Fruit fly (Drosophila melanogaster) whole organism, prepupa: ENCODE measurements around the gene CG5122.

Experiments used
- Blimp-1 ChIP-seq: fragments of 200-800 bp; sonication (Bioruptor generic); optimal IDR thresholded peaks from 3 replicates; lab custom pipeline; 2017; ENCODE audit warnings: missing biosample characterization, missing genetic modification characterization, mild to moderate bottlenecking, moderate library complexity, missing genetic modification reagents
- CG10631 ChIP-seq: fragments of 200-800 bp; sonication (Bioruptor generic); optimal IDR thresholded peaks from 2 replicates; lab custom pipeline; 2016; ENCODE audit warnings: missing biosample characterization, missing genetic modification characterization
- CG10669 ChIP-seq: fragments of 200-800 bp; sonication (Bioruptor generic); optimal IDR thresholded peaks from 3 replicates; lab custom pipeline; 2018; ENCODE audit warnings: missing biosample characterization, mild to moderate bottlenecking, missing genetic modification characterization, moderate library complexity
- CG11294 ChIP-seq: fragments of 200-800 bp; sonication (Bioruptor generic); IDR thresholded peaks from 2 replicates; pipeline ENCODE4 v1.3.6; 2022; ENCODE audit warnings: missing biosample characterization, missing genetic modification characterization
- CG11762 ChIP-seq: fragments of 200-800 bp; sonication (Bioruptor generic); optimal IDR thresholded peaks from 3 replicates; lab custom pipeline; 2016; ENCODE audit warnings: missing biosample characterization, missing genetic modification characterization; ENCODE audit not compliant: insufficient read depth
- CG11902 ChIP-seq: fragments of 200-800 bp; sonication (Bioruptor generic); optimal IDR thresholded peaks from 3 replicates; lab custom pipeline; 2016; ENCODE audit warnings: missing biosample characterization, missing genetic modification characterization
- CG15336 ChIP-seq: fragments of 200-800 bp; sonication (Bioruptor generic); IDR thresholded peaks from 2 replicates; pipeline ENCODE4 v1.3.6; 2022; ENCODE audit warnings: missing biosample characterization, missing genetic modification characterization
- CG1621 ChIP-seq: fragments of 200-800 bp; sonication (Bioruptor generic); optimal IDR thresholded peaks from 3 replicates; lab custom pipeline; 2018; ENCODE audit warnings: missing biosample characterization, mild to moderate bottlenecking, missing genetic modification characterization
- CG16779 ChIP-seq: fragments of 200-800 bp; sonication (Bioruptor generic); optimal IDR thresholded peaks from 3 replicates; lab custom pipeline; 2017; ENCODE audit warnings: missing biosample characterization, mild to moderate bottlenecking, missing genetic modification characterization
- CG3032 ChIP-seq: fragments of 200-800 bp; optimal IDR thresholded peaks from 2 replicates; lab custom pipeline; 2019; ENCODE audit warnings: missing biosample characterization, mild to moderate bottlenecking, missing genetic modification characterization, moderate library complexity
- CG31627 ChIP-seq: fragments of 200-800 bp; sonication (Bioruptor generic); optimal IDR thresholded peaks from 3 replicates; lab custom pipeline; 2016; ENCODE audit warnings: missing biosample characterization, missing genetic modification characterization
- CG32006 ChIP-seq: fragments of 200-800 bp; sonication (Bioruptor generic); optimal IDR thresholded peaks from 3 replicates; lab custom pipeline; 2017; ENCODE audit warnings: missing biosample characterization, mild to moderate bottlenecking, missing genetic modification characterization
- CG34406 ChIP-seq: fragments of 200-800 bp; sonication (Bioruptor generic); optimal IDR thresholded peaks from 3 replicates; lab custom pipeline; 2016; ENCODE audit warnings: missing biosample characterization, missing genetic modification characterization
- CG3919 ChIP-seq: fragments of 200-800 bp; sonication (Bioruptor generic); optimal IDR thresholded peaks from 3 replicates; lab custom pipeline; 2016; ENCODE audit warnings: missing biosample characterization, missing genetic modification characterization
- CG6163 ChIP-seq: fragments of 200-800 bp; sonication (Bioruptor generic); IDR thresholded peaks from 3 replicates; pipeline ENCODE4 v1.3.6; 2022; ENCODE audit warnings: missing biosample characterization, missing genetic modification characterization
- CG6276 ChIP-seq: fragments of 200-800 bp; sonication (Bioruptor generic); optimal IDR thresholded peaks from 2 replicates; lab custom pipeline; 2017; ENCODE audit warnings: missing biosample characterization, mild to moderate bottlenecking, missing genetic modification characterization
- CG6792 ChIP-seq: fragments of 200-800 bp; sonication (Bioruptor generic); optimal IDR thresholded peaks from 3 replicates; lab custom pipeline; 2016; ENCODE audit warnings: missing biosample characterization, missing genetic modification characterization
- CG7368 ChIP-seq: fragments of 200-800 bp; sonication (Bioruptor generic); optimal IDR thresholded peaks from 3 replicates; lab custom pipeline; 2016; ENCODE audit warnings: missing biosample characterization, missing genetic modification characterization
- CG8119 ChIP-seq: fragments of 200-800 bp; sonication (Bioruptor generic); IDR thresholded peaks from 3 replicates; pipeline ENCODE4 v1.3.6; 2022; ENCODE audit warnings: missing biosample characterization, missing genetic modification characterization
- CG8319 ChIP-seq: fragments of 200-800 bp; sonication (Bioruptor generic); optimal IDR thresholded peaks from 3 replicates; lab custom pipeline; 2016; ENCODE audit warnings: missing biosample characterization, missing genetic modification characterization
- CG8632 ChIP-seq: fragments of 200-800 bp; sonication (Bioruptor generic); optimal IDR thresholded peaks from 3 replicates; lab custom pipeline; 2016; ENCODE audit warnings: missing biosample characterization, missing genetic modification characterization
- CG9139 ChIP-seq: fragments of 200-800 bp; sonication (Bioruptor generic); optimal IDR thresholded peaks from 3 replicates; lab custom pipeline; 2017; ENCODE audit warnings: missing biosample characterization, mild to moderate bottlenecking, missing genetic modification characterization
- Eip75B ChIP-seq: fragments of 200-800 bp; sonication (Bioruptor generic); optimal IDR thresholded peaks from 3 replicates; lab custom pipeline; 2016; ENCODE audit warnings: missing biosample characterization, missing genetic modification characterization
- Eip78C ChIP-seq: fragments of 200-800 bp; sonication (Bioruptor generic); peaks from one replicate; lab custom pipeline; 2016; ENCODE audit warnings: missing biosample characterization, missing genetic modification characterization
- Eip93F ChIP-seq: fragments of 200-800 bp; sonication (Bioruptor generic); optimal IDR thresholded peaks from 2 replicates; lab custom pipeline; 2016; ENCODE audit warnings: missing biosample characterization, mild to moderate bottlenecking, missing genetic modification characterization
- Ets21C ChIP-seq: fragments of 200-800 bp; sonication (Bioruptor generic); optimal IDR thresholded peaks from 3 replicates; lab custom pipeline; 2016; ENCODE audit warnings: missing biosample characterization, missing genetic modification characterization
- Gug ChIP-seq: fragments of 200-800 bp; sonication (Bioruptor generic); IDR thresholded peaks from 2 replicates; pipeline ENCODE4 v1.3.6; 2022; ENCODE audit warnings: missing biosample characterization, missing genetic modification characterization
- Hr38 ChIP-seq: sonication (Bioruptor generic); optimal IDR thresholded peaks from 2 replicates; lab custom pipeline; 2016; ENCODE audit warnings: missing biosample characterization, missing genetic modification characterization
- Hr39 ChIP-seq: fragments of 200-800 bp; sonication (Bioruptor generic); optimal IDR thresholded peaks from 2 replicates; lab custom pipeline; 2016; ENCODE audit warnings: missing biosample characterization, missing genetic modification characterization
- Hr4 ChIP-seq: fragments of 200-800 bp; sonication (Bioruptor generic); optimal IDR thresholded peaks from 3 replicates; lab custom pipeline; 2016; ENCODE audit warnings: missing biosample characterization, missing genetic modification characterization
- Lpt ChIP-seq: fragments of 200-800 bp; sonication (Bioruptor generic); optimal IDR thresholded peaks from 3 replicates; lab custom pipeline; 2016; ENCODE audit warnings: missing biosample characterization, missing genetic modification characterization
- Met ChIP-seq: fragments of 200-800 bp; sonication (Bioruptor generic); optimal IDR thresholded peaks from 3 replicates; lab custom pipeline; 2016; ENCODE audit warnings: missing biosample characterization, missing genetic modification characterization
- OdsH ChIP-seq: fragments of 200-800 bp; sonication (Bioruptor generic); optimal IDR thresholded peaks from 3 replicates; lab custom pipeline; 2016; ENCODE audit warnings: missing biosample characterization, missing genetic modification characterization
- Smox ChIP-seq: fragments of 200-800 bp; sonication (Bioruptor generic); optimal IDR thresholded peaks from 3 replicates; lab custom pipeline; 2016; ENCODE audit warnings: missing biosample characterization, missing genetic modification characterization
- Sox102F ChIP-seq: fragments of 200-800 bp; sonication (Bioruptor generic); optimal IDR thresholded peaks from 2 replicates; lab custom pipeline; 2016; ENCODE audit warnings: missing biosample characterization, mild to moderate bottlenecking, missing genetic modification characterization
- Sox14 ChIP-seq: fragments of 200-800 bp; sonication (Bioruptor generic); optimal IDR thresholded peaks from 3 replicates; lab custom pipeline; 2016; ENCODE audit warnings: missing biosample characterization, missing genetic modification characterization
- achi ChIP-seq: fragments of 200-800 bp; sonication (Bioruptor generic); optimal IDR thresholded peaks from 3 replicates; lab custom pipeline; 2016; ENCODE audit warnings: missing biosample characterization, missing genetic modification characterization
- acj6 ChIP-seq: fragments of 200-800 bp; sonication (Bioruptor generic); optimal IDR thresholded peaks from 3 replicates; lab custom pipeline; 2016; ENCODE audit warnings: missing biosample characterization, missing genetic modification characterization
- dac ChIP-seq: fragments of 200-800 bp; sonication (Bioruptor generic); optimal IDR thresholded peaks from 2 replicates; lab custom pipeline; 2017; ENCODE audit warnings: missing biosample characterization, mild to moderate bottlenecking, missing genetic modification characterization
- dsx ChIP-seq: fragments of 200-800 bp; optimal IDR thresholded peaks from 3 replicates; lab custom pipeline; 2019; ENCODE audit warnings: missing biosample characterization, mild to moderate bottlenecking, missing genetic modification characterization, moderate library complexity; ENCODE audit not compliant: poor library complexity, severe bottlenecking
- eg ChIP-seq: fragments of 200-800 bp; sonication (Bioruptor generic); IDR thresholded peaks from 3 replicates; pipeline ENCODE4 v1.3.6; 2022; ENCODE audit warnings: missing biosample characterization, missing genetic modification characterization
- esn ChIP-seq: fragments of 200-800 bp; sonication (Bioruptor generic); optimal IDR thresholded peaks from 2 replicates; lab custom pipeline; 2016; ENCODE audit warnings: missing biosample characterization, mild to moderate bottlenecking, missing genetic modification characterization, moderate library complexity
- fd85E ChIP-seq: fragments of 200-800 bp; sonication (Bioruptor generic); optimal IDR thresholded peaks from 3 replicates; lab custom pipeline; 2016; ENCODE audit warnings: missing biosample characterization, missing genetic modification characterization
- fkh ChIP-seq: fragments of 200-800 bp; sonication (Bioruptor generic); optimal IDR thresholded peaks from 3 replicates; lab custom pipeline; 2017; ENCODE audit warnings: missing biosample characterization, mild to moderate bottlenecking, missing genetic modification characterization, moderate library complexity
- lz ChIP-seq: fragments of 200-800 bp; sonication (Bioruptor generic); optimal IDR thresholded peaks from 3 replicates; lab custom pipeline; 2016; ENCODE audit warnings: missing biosample characterization, missing genetic modification characterization
- net ChIP-seq: fragments of 200-800 bp; sonication (Bioruptor generic); optimal IDR thresholded peaks from 3 replicates; lab custom pipeline; 2016; ENCODE audit warnings: missing biosample characterization, missing genetic modification characterization
- pdm3 ChIP-seq: fragments of 200-800 bp; sonication (Bioruptor generic); optimal IDR thresholded peaks from 3 replicates; lab custom pipeline; 2016; ENCODE audit warnings: missing biosample characterization, missing genetic modification characterization
- salr ChIP-seq, 2 experiments: fragments of 200-800 bp; sonication (Bioruptor generic); optimal IDR thresholded peaks; 3 replicates each; lab custom pipeline; 2016 to 2018; ENCODE audit warnings: missing biosample characterization in 2 of 2, missing genetic modification characterization in 2 of 2, mild to moderate bottlenecking in 1 of 2
- spab ChIP-seq: fragments of 200-800 bp; sonication (Bioruptor generic); optimal IDR thresholded peaks from 2 replicates; lab custom pipeline; 2017; ENCODE audit warnings: missing biosample characterization, mild to moderate bottlenecking, missing genetic modification characterization, missing genetic modification reagents
- ss ChIP-seq, 2 experiments: fragments of 200-800 bp; sonication (Bioruptor generic); optimal IDR thresholded peaks; 2 replicates in 1 of 2; 3 replicates in 1 of 2; lab custom pipeline; 2017 to 2018; ENCODE audit warnings: mild to moderate bottlenecking in 2 of 2, missing biosample characterization in 2 of 2, missing genetic modification characterization in 2 of 2, moderate library complexity in 1 of 2
- svp ChIP-seq: fragments of 200-800 bp; sonication (Bioruptor generic); peaks from one replicate; lab custom pipeline; 2016; ENCODE audit warnings: missing biosample characterization, missing genetic modification characterization
- vri ChIP-seq: fragments of 200-800 bp; sonication (Bioruptor generic); optimal IDR thresholded peaks from 3 replicates; lab custom pipeline; 2016; ENCODE audit warnings: missing biosample characterization, mild to moderate bottlenecking, missing genetic modification characterization

CG5122 gene

dm6 chr2L:13145035-13145683, 14.8 kb downstream of the CG5122 start:
- no peak for TF ChIP-seq CG7368 (GFP tag; lab: Kevin White, UChicago)
- TF ChIP-seq pdm3 (GFP tag; lab: Kevin White, UChicago) = peak; percentile 43
- peak; percentile 29 for TF ChIP-seq Lpt (GFP tag; lab: Kevin White, UChicago)
- TF ChIP-seq CG1621 (tag; lab: Kevin White, UChicago) = no peak
- no peak for TF ChIP-seq CG10669
- TF ChIP-seq Ets21C (GFP tag; lab: Kevin White, UChicago) = no peak
- peak; percentile 52 for TF ChIP-seq Hr39 (GFP tag; lab: Kevin White, UChicago)
- TF ChIP-seq CG8119 = peak; percentile 70
- no peak for TF ChIP-seq dac (GFP tag; lab: Kevin White, UChicago)
- TF ChIP-seq Met (GFP tag; lab: Kevin White, UChicago) = peak; percentile 43
- TF ChIP-seq spab (GFP tag; lab: Kevin White, UChicago) = no peak
- TF ChIP-seq net (GFP tag; lab: Kevin White, UChicago) = peak; percentile 27
- TF ChIP-seq esn (GFP tag; lab: Kevin White, UChicago) = peak; percentile 27
- TF ChIP-seq CG16779 (tag; lab: Kevin White, UChicago) = no peak
- no peak for TF ChIP-seq Hr38 (GFP tag; lab: Kevin White, UChicago)
- TF ChIP-seq CG3919 (GFP tag; lab: Kevin White, UChicago) = peak; percentile 54
- TF ChIP-seq Eip75B (GFP tag; lab: Kevin White, UChicago) = no peak
- no peak for TF ChIP-seq Sox102F (GFP tag; lab: Kevin White, UChicago)
- TF ChIP-seq acj6 (GFP tag; lab: Kevin White, UChicago) = peak; percentile 21
- TF ChIP-seq CG34406 = no peak
- TF ChIP-seq CG6163 = no peak; the same call in 2 of the 3 replicates
- TF ChIP-seq dsx (GFP tag; lab: Kevin White, UChicago) = no peak
- peak; percentile 50 for TF ChIP-seq svp
- no peak; the same call in 1 of the 2 replicates for TF ChIP-seq CG11294
- TF ChIP-seq CG32006 (GFP tag; lab: Kevin White, UChicago) = peak; percentile 61
- peak; percentile 75 for TF ChIP-seq Hr4 (GFP tag; lab: Kevin White, UChicago)
- TF ChIP-seq CG11902 (GFP tag; lab: Kevin White, UChicago) = no peak
- peak; percentile 44 for TF ChIP-seq CG6276 (GFP tag; lab: Kevin White, UChicago)
- no peak for TF ChIP-seq Blimp-1 (GFP tag; lab: Kevin White, UChicago)
- peak; percentile 69; the same call in 2 of the 3 replicates for TF ChIP-seq eg (GFP tag; lab: Robert Waterston, UW)
- TF ChIP-seq Smox = peak; percentile 23
- TF ChIP-seq lz (GFP tag; lab: Kevin White, UChicago) = peak; percentile 0
- peak; percentile 26 for TF ChIP-seq CG6792 (GFP tag; lab: Kevin White, UChicago)
- TF ChIP-seq CG31627 = peak; percentile 28
- no peak for TF ChIP-seq CG8632 (GFP tag; lab: Kevin White, UChicago)
- TF ChIP-seq CG15336 (GFP tag; lab: Robert Waterston, UW) = peak; percentile 80
- TF ChIP-seq achi = peak; percentile 34
- TF ChIP-seq CG11762 (GFP tag; lab: Kevin White, UChicago) = no peak
- peak; percentile 69 for TF ChIP-seq Eip78C (GFP tag; lab: Kevin White, UChicago)
- TF ChIP-seq Eip93F (GFP tag; lab: Kevin White, UChicago) = no peak
- peak; percentile 52 for TF ChIP-seq Gug (GFP tag; lab: Robert Waterston, UW)
- TF ChIP-seq Sox14 (GFP tag; lab: Kevin White, UChicago) = peak; percentile 1
- peak; percentile 45 for TF ChIP-seq fkh (GFP tag; lab: Kevin White, UChicago)
- no peak for TF ChIP-seq ss (GFP tag; optimal IDR thresholded peaks at IDR 0.05; lab: Kevin White, UChicago)
- no peak for TF ChIP-seq CG3032 (tag; lab: Kevin White, UChicago)
- TF ChIP-seq CG8319 (GFP tag; lab: Kevin White, UChicago) = no peak
- no peak for TF ChIP-seq vri
- TF ChIP-seq fd85E = no peak
- no peak for TF ChIP-seq CG9139 (GFP tag; lab: Kevin White, UChicago)
- peak; percentile 29 for TF ChIP-seq OdsH
- TF ChIP-seq salr (GFP tag; optimal IDR thresholded peaks at IDR 0.05; lab: Kevin White, UChicago) = peak in 1 of 2 experiments; percentile 4
- peak; percentile 5 for TF ChIP-seq CG10631 (GFP tag; lab: Kevin White, UChicago)
